Worm (Caenorhabditis elegans) whole organism, L4/young adult: ENCODE data around the gene W06A7.4.
"Not testable (repeated sequence)": the region's sequence is repeated elsewhere in the genome, so short reads cannot be mapped to it uniquely, and the experiment has no call there.

Experiments used
- W03F9.2 ChIP-seq: fragments of 150-350 bp; optimal IDR thresholded peaks from 2 replicates; lab custom pipeline; 2014; ENCODE audit warnings: missing biosample characterization, missing genetic modification characterization
- dao-5 ChIP-seq: sonication (generic microtip); optimal IDR thresholded peaks from 2 replicates; lab custom pipeline; 2016; ENCODE audit warnings: missing genotype, missing genetic modification characterization, moderate library complexity, missing compliant biosample characterization
- him-1 ChIP-seq: sonication (generic microtip); optimal IDR thresholded peaks from 2 replicates; lab custom pipeline; 2016; ENCODE audit warnings: missing genotype, missing genetic modification reagents, missing genetic modification characterization, missing compliant biosample characterization

The W06A7.4 gene

ce11 chrV:14875371-14875770 lies 51.1 kb downstream of the W06A7.4 start, which contains the start of gene ZC412.5:
Gene ZC412.5 (minus strand): TSS chrV:14875471.
- TF ChIP-seq W03F9.2 (tag; lab: Kevin White, UChicago): no peak

DNA sequence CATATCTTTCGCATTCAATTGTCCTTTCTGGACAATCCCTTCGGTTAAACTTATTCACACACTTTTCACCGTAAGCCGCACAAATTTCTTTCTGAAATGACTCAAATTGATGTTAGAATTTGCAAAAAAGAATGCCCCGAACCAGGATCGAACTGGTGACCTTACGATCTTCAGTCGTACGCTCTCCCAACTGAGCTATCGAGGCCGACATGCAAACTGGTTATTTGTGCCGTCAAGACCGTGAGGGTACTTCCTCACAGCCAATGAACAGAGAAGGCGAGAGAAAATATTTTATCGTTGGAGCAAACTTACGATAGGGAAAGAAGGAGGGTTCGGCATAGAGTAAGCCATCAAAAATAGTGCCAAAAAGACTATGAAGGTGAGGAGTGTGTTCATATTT lies 52.0 kb downstream of the W06A7.4 start:
- TF ChIP-seq dao-5 (tag; lab: Kevin White, UChicago) (no peak), him-1 (tag; lab: Kevin White, UChicago) (no peak), W03F9.2 (tag; lab: Kevin White, UChicago) (no peak)

DNA sequence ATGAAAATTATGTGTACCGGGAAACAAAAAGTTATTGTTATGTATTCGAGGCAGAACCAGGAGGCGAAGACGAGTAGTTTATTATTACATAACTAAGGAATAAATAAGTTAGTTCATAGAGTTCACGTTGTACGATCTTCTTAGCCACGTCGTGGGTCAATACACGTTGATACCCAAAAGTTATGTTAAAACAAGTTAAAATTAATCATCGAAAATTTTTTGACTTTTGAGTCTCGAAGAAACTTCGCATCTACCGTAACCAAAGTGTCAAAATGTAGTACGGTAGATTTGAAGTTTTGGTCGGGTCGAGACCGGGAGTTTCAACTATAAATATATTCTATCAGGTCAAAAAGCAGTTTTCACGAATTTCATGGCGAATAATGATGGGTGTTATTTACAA lies 52.5 kb downstream of the W06A7.4 start, which contains the start of gene ZC412.10:
ZC412.10 (minus strand) TSS at position 101 of the 400 bp plus-strand sequence.
- TF ChIP-seq W03F9.2, dao-5, him-1 (tag; lab: Kevin White, UChicago): not testable (repeated sequence)

DNA sequence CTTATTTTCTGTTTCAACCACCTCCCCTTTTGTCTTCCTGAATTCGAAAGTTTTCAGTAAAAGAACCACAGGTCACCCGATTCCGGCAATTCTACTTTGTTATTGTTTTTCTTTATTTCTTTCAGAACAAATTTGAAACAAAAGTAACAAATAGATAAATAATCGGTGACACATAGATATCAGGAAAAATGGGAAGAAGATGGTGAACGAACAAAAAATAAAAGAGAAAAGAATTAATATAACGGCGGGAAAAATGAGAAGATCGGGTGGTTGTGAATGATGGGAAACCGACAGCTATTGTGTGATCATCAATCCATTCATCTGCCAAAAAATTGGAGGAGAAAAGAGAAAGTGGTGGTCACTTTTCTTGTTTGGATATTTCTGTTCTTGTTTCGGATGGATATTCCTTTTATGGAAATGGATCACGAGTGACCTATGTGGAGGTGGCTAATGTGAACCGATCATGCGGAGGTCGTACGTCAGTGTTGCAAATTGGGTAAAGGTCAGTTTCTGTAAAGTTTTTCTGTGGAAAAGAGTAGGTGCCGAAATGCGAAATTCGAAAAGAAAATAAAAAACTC lies 53.1 kb downstream of the W06A7.4 start:
- TF ChIP-seq W03F9.2 (tag; lab: Kevin White, UChicago) (no peak), dao-5 (tag; lab: Kevin White, UChicago) (no peak), him-1 (tag; lab: Kevin White, UChicago) (no peak)
